Fruit fly (Drosophila melanogaster): ENCODE measurements around the gene vls.
A peak's percentile ranks its signal among the peaks of the same experiment; 100 is the strongest.

vls gene

DNA sequence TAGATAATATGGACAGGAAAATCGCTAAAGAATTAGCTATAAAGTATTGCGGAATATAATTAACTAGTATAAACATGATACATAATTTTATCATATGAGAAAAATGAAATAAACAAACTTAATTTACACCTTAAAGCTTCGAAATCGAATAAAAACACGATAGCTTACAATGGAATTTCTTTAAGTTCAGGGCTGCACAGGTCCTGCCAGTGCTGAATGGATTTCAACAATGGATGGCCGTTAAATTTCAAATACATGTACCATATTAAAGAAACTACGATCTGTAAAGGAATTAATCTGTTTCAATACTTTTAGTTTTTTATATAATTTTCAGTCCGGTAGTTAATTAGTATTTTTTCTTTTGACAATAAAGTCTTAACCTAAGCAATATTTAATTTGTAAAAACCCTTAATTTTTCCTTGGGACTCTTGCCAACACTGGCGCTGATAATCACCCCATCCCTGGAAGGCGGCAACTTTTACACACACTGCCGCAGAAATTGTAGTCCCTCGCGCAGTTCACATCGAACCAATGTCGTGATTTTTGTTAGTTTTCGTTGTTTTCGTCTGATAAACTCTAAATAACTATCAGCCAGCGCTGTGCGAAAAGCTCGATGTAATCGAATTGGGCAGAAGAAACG lies 4.3 kb downstream of the vls start, which contains the start of the genes barr and lok (continued):
- TF ChIP-seq Hr78 (GFP tag; optimal IDR thresholded peaks at IDR 0.05) (no peak), CG16863 (GFP tag; optimal IDR thresholded peaks at IDR 0.05) (peak; percentile 42), hb (GFP tag; IDR thresholded peaks at IDR 0.05; ENCODE audit: partially characterized antibody) (no peak), crc (GFP tag; optimal IDR thresholded peaks at IDR 0.05) (peak; percentile 15), otp (GFP tag; IDR thresholded peaks at IDR 0.05) (no peak), Blimp-1 (GFP tag; optimal IDR thresholded peaks at IDR 0.05) (no peak), B-H2 (GFP tag; optimal IDR thresholded peaks at IDR 0.05) (no peak), CG30403 (GFP tag; optimal IDR thresholded peaks at IDR 0.05) (peak; percentile 81), CG7839 (tag; optimal IDR thresholded peaks at IDR 0.05) (peak; percentile 63), pzg (GFP tag; optimal IDR thresholded peaks at IDR 0.05) (peak; percentile 19), z (GFP tag; IDR thresholded peaks at IDR 0.05) (no peak), CG5180 (GFP tag; optimal IDR thresholded peaks at IDR 0.05) (no peak), CG2129 (GFP tag; IDR thresholded peaks at IDR 0.05; ENCODE audit: partially characterized antibody) (no peak), CG4730 (GFP tag; IDR thresholded peaks at IDR 0.05) (no peak), CG12071 (GFP tag; optimal IDR thresholded peaks at IDR 0.05) (no peak), CG10209 (GFP tag; optimal IDR thresholded peaks at IDR 0.05) (no peak), unpg (GFP tag; optimal IDR thresholded peaks at IDR 0.05) (no peak), CG12942 (GFP tag; optimal IDR thresholded peaks at IDR 0.05) (peak; percentile 25), crp (GFP tag; optimal IDR thresholded peaks at IDR 0.05) (peak in 1 of 2 experiments; percentile 9), Lpt (GFP tag; optimal IDR thresholded peaks at IDR 0.05) (no peak), toy (GFP tag; IDR thresholded peaks at IDR 0.05) (no peak), CG11723 (GFP tag; optimal IDR thresholded peaks at IDR 0.05) (peak; percentile 23), Elba2 (GFP tag; optimal IDR thresholded peaks at IDR 0.05) (no peak), CG6272 (GFP tag; IDR thresholded peaks at IDR 0.05) (no peak), jigr1 (GFP tag; IDR thresholded peaks at IDR 0.05) (no peak), sens (GFP tag) (peak; percentile 88), sob (GFP tag; IDR thresholded peaks at IDR 0.05) (peak; percentile 38; the same call in 1 of the 2 replicates), lov (optimal IDR thresholded peaks at IDR 0.05) (no peak), lov (GFP tag; IDR thresholded peaks at IDR 0.05) (no peak), Hr39 (optimal IDR thresholded peaks at IDR 0.05) (no peak), wek (GFP tag; optimal IDR thresholded peaks at IDR 0.05) (no peak), pum (GFP tag; optimal IDR thresholded peaks at IDR 0.05) (peak; percentile 67), maf-S (GFP tag; optimal IDR thresholded peaks at IDR 0.05) (no peak), CG7357 (GFP tag; IDR thresholded peaks at IDR 0.05) (0 out of 3 replicates have a peak, but pooled peaks have one; percentile 36), CG13894 (tag; optimal IDR thresholded peaks at IDR 0.05) (no peak), kah (GFP tag; optimal IDR thresholded peaks at IDR 0.05) (peak; percentile 5), sc (optimal IDR thresholded peaks at IDR 0.05) (no peak), sc (GFP tag; optimal IDR thresholded peaks at IDR 0.05) (peak; percentile 23), CG12155 (GFP tag; optimal IDR thresholded peaks at IDR 0.05) (peak; percentile 47), CG31365 (tag; optimal IDR thresholded peaks at IDR 0.05) (no peak), CG10543 (GFP tag; optimal IDR thresholded peaks at IDR 0.05) (peak; percentile 62), usp (GFP tag; optimal IDR thresholded peaks at IDR 0.05) (no peak), bowl (GFP tag; IDR thresholded peaks at IDR 0.05) (no peak), chm (GFP tag; IDR thresholded peaks at IDR 0.05) (no peak), CG32772 (GFP tag; IDR thresholded peaks at IDR 0.05) (0 out of 2 replicates have a peak, but pooled peaks have one; percentile 6), CG10654 (GFP tag; optimal IDR thresholded peaks at IDR 0.05) (peak; percentile 27), CG1024 (GFP tag; IDR thresholded peaks at IDR 0.05) (no peak), CG18619 (GFP tag; optimal IDR thresholded peaks at IDR 0.05) (peak; percentile 58), bigmax (GFP tag; optimal IDR thresholded peaks at IDR 0.05) (no peak), p53 (GFP tag; optimal IDR thresholded peaks at IDR 0.05) (no peak), MTF-1 (GFP tag; optimal IDR thresholded peaks at IDR 0.05; ENCODE audit: borderline replicate concordance) (no peak)

All from whole organism, embryonic.